Worm (Caenorhabditis elegans) whole organism, L4 larva: ENCODE data around the gene sri-31.

Experiments used
- D1046.2 ChIP-seq: fragments of 200-800 bp; sonication (Bioruptor generic); IDR thresholded peaks from 2 replicates; pipeline ENCODE4 v1.3.6; 2022; ENCODE audit warnings: missing genetic modification characterization, missing compliant biosample characterization
- F10B5.3 ChIP-seq: sonication (generic microtip); optimal IDR thresholded peaks from 2 replicates; lab custom pipeline; 2016; ENCODE audit warnings: mild to moderate bottlenecking, missing genetic modification characterization, missing compliant biosample characterization
- F49E8.2 ChIP-seq: sonication (generic microtip); optimal IDR thresholded peaks from 2 replicates; lab custom pipeline; 2016; ENCODE audit warnings: missing compliant biosample characterization, mild to moderate bottlenecking, missing genetic modification characterization, borderline replicate concordance
- T20F7.1 ChIP-seq: fragments of 200-800 bp; sonication (Bioruptor generic); optimal IDR thresholded peaks from 2 replicates; lab custom pipeline; 2018; ENCODE audit warnings: mild to moderate bottlenecking, missing genetic modification characterization, missing compliant biosample characterization
- Y48G9A.11 ChIP-seq: fragments of 200-800 bp; sonication (Bioruptor generic); IDR thresholded peaks from 2 replicates; pipeline ENCODE4 v1.3.6; 2022; ENCODE audit warnings: missing genetic modification reagents, missing genetic modification characterization, missing compliant biosample characterization
- Y5F2A.4 ChIP-seq: fragments of 200-800 bp; sonication (Bioruptor generic); optimal IDR thresholded peaks from 2 replicates; lab custom pipeline; 2018; ENCODE audit warnings: mild to moderate bottlenecking, missing genetic modification characterization, missing compliant biosample characterization
- ZK337.2 ChIP-seq: fragments of 200-800 bp; sonication (Bioruptor generic); IDR thresholded peaks from 2 replicates; pipeline ENCODE4 v1.3.6; 2022; ENCODE audit warnings: missing genetic modification reagents, missing genetic modification characterization, missing compliant biosample characterization
- aly-2 ChIP-seq: sonication (generic microtip); optimal IDR thresholded peaks from 2 replicates; lab custom pipeline; 2018; ENCODE audit warnings: missing biosample characterization, missing genetic modification characterization
- attf-4 ChIP-seq: sonication (generic microtip); optimal IDR thresholded peaks from 3 replicates; lab custom pipeline; 2017; ENCODE audit warnings: missing biosample characterization, missing genetic modification characterization
- ceh-20 ChIP-seq: fragments of 200-800 bp; sonication (Bioruptor generic); IDR thresholded peaks from 2 replicates; pipeline ENCODE4 v1.3.6; 2022; ENCODE audit warnings: missing genetic modification reagents, missing genetic modification characterization, missing compliant biosample characterization
- ceh-44 ChIP-seq: fragments of 200-800 bp; sonication (Bioruptor generic); IDR thresholded peaks from 2 replicates; pipeline ENCODE4 v1.3.6; 2022; ENCODE audit warnings: missing genetic modification reagents, missing genetic modification characterization, missing compliant biosample characterization
- ceh-62 ChIP-seq: sonication (generic microtip); optimal IDR thresholded peaks from 2 replicates; lab custom pipeline; 2017; ENCODE audit warnings: missing biosample characterization, missing genetic modification characterization
- ces-1 ChIP-seq: fragments of 150-350 bp; sonication (generic microtip); optimal IDR thresholded peaks from 4 replicates; lab custom pipeline; 2014; ENCODE audit warnings: missing biosample characterization, missing genetic modification reagents, missing genetic modification characterization
- daf-8 ChIP-seq: fragments of 200-800 bp; sonication (Bioruptor generic); IDR thresholded peaks from 2 replicates; pipeline ENCODE4 v1.3.6; 2022; ENCODE audit warnings: missing genetic modification characterization, missing compliant biosample characterization
- dmd-8 ChIP-seq: fragments of 200-800 bp; sonication (Bioruptor generic); IDR thresholded peaks from 2 replicates; pipeline ENCODE4 v1.3.6; 2022; ENCODE audit warnings: missing genetic modification characterization, missing compliant biosample characterization
- dmd-9 ChIP-seq: fragments of 200-800 bp; sonication (Bioruptor generic); IDR thresholded peaks from 2 replicates; pipeline ENCODE4 v1.3.6; 2022; ENCODE audit warnings: missing genetic modification reagents, missing genetic modification characterization, missing compliant biosample characterization
- dve-1 ChIP-seq: sonication (generic microtip); optimal IDR thresholded peaks from 2 replicates; lab custom pipeline; 2017; ENCODE audit warnings: antibody characterized with exemption, mild to moderate bottlenecking, missing genetic modification characterization, missing compliant biosample characterization; ENCODE audit not compliant: insufficient read depth
- egl-27 ChIP-seq: sonication (generic microtip); optimal IDR thresholded peaks from 3 replicates; lab custom pipeline; 2017; ENCODE audit warnings: missing biosample characterization, missing genetic modification reagents, missing genetic modification characterization
- fkh-10 ChIP-seq: fragments of 150-350 bp; optimal IDR thresholded peaks from 2 replicates; lab custom pipeline; 2014; ENCODE audit warnings: missing biosample characterization, missing genetic modification reagents, missing genetic modification characterization
- fos-1 ChIP-seq: fragments of 150-350 bp; optimal IDR thresholded peaks from 2 replicates; lab custom pipeline; 2014; ENCODE audit warnings: missing biosample characterization, missing genetic modification characterization
- gei-8 ChIP-seq: fragments of 200-800 bp; sonication (Bioruptor generic); optimal IDR thresholded peaks from 2 replicates; lab custom pipeline; 2018; ENCODE audit warnings: mild to moderate bottlenecking, missing genetic modification characterization, missing compliant biosample characterization
- hlh-30 ChIP-seq: sonication (generic microtip); optimal IDR thresholded peaks from 2 replicates; lab custom pipeline; 2017; ENCODE audit warnings: antibody characterized with exemption, mild to moderate bottlenecking, missing genetic modification characterization, missing compliant biosample characterization; ENCODE audit not compliant: insufficient read depth
- hmg-1.1 ChIP-seq: fragments of 200-800 bp; sonication (Bioruptor generic); IDR thresholded peaks from 2 replicates; pipeline ENCODE4 v1.3.6; 2022; ENCODE audit warnings: missing genetic modification reagents, missing genetic modification characterization, missing compliant biosample characterization
- lim-7 ChIP-seq: fragments of 200-800 bp; sonication (Bioruptor generic); IDR thresholded peaks from 2 replicates; pipeline ENCODE4 v1.3.6; 2022; ENCODE audit warnings: missing genetic modification characterization, missing compliant biosample characterization
- lin-1 ChIP-seq: fragments of 200-800 bp; sonication (Bioruptor generic); IDR thresholded peaks from 2 replicates; pipeline ENCODE4 v1.3.6; 2022; ENCODE audit warnings: missing genetic modification reagents, missing genetic modification characterization, missing compliant biosample characterization
- lin-13 ChIP-seq: fragments of 150-350 bp; optimal IDR thresholded peaks from 2 replicates; lab custom pipeline; 2014; ENCODE audit warnings: missing biosample characterization, missing genetic modification reagents, missing genetic modification characterization
- lin-15B ChIP-seq: fragments of 150-350 bp; sonication (generic microtip); optimal IDR thresholded peaks from 3 replicates; lab custom pipeline; 2014; ENCODE audit warnings: missing biosample characterization, missing genetic modification characterization
- lin-39 ChIP-seq: fragments of 150-350 bp; optimal IDR thresholded peaks from 2 replicates; lab custom pipeline; 2014; ENCODE audit warnings: missing biosample characterization, missing genetic modification reagents, missing genetic modification characterization
- lir-3 ChIP-seq: sonication (generic microtip); optimal IDR thresholded peaks from 2 replicates; lab custom pipeline; 2016; ENCODE audit warnings: mild to moderate bottlenecking, missing genetic modification characterization, missing compliant biosample characterization
- madf-5 ChIP-seq, 2 experiments: fragments of 200-800 bp; sonication (Bioruptor generic); IDR thresholded peaks; 2 replicates each; pipeline ENCODE4 v1.3.6; 2022; ENCODE audit warnings: missing compliant biosample characterization in 2 of 2, missing genetic modification characterization in 2 of 2
- madf-9 ChIP-seq: fragments of 200-800 bp; sonication (Bioruptor generic); conservative IDR thresholded peaks from 2 replicates; pipeline ENCODE4 v1.3.6; 2022; ENCODE audit warnings: missing genetic modification reagents, missing genetic modification characterization, missing compliant biosample characterization
- mdt-29 ChIP-seq: fragments of 200-800 bp; sonication (Bioruptor generic); IDR thresholded peaks from 2 replicates; pipeline ENCODE4 v1.3.6; 2022; ENCODE audit warnings: missing genetic modification reagents, missing genetic modification characterization, missing compliant biosample characterization
- mes-2 ChIP-seq: sonication (generic microtip); optimal IDR thresholded peaks from 2 replicates; lab custom pipeline; 2016; ENCODE audit warnings: missing genotype, mild to moderate bottlenecking, missing genetic modification characterization, missing compliant biosample characterization; ENCODE audit not compliant: poor library complexity, severe bottlenecking
- mxl-2 ChIP-seq: fragments of 200-800 bp; sonication (Bioruptor generic); conservative IDR thresholded peaks from 2 replicates; pipeline ENCODE4 v1.3.6; 2022; ENCODE audit warnings: missing genetic modification reagents, missing genetic modification characterization, missing compliant biosample characterization
- nhr-11 ChIP-seq: fragments of 150-350 bp; optimal IDR thresholded peaks from 2 replicates; lab custom pipeline; 2014; ENCODE audit warnings: missing biosample characterization, missing genetic modification characterization
- nhr-41 ChIP-seq: fragments of 200-800 bp; sonication (Bioruptor generic); IDR thresholded peaks from 2 replicates; pipeline ENCODE4 v1.3.6; 2022; ENCODE audit warnings: missing genetic modification reagents, missing genetic modification characterization, missing compliant biosample characterization
- nhr-42 ChIP-seq: fragments of 200-800 bp; sonication (Bioruptor generic); IDR thresholded peaks from 2 replicates; pipeline ENCODE4 v1.3.6; 2022; ENCODE audit warnings: missing genetic modification characterization, missing compliant biosample characterization
- nhr-48 ChIP-seq: sonication (generic microtip); optimal IDR thresholded peaks from 2 replicates; lab custom pipeline; 2016; ENCODE audit warnings: mild to moderate bottlenecking, missing genetic modification characterization, missing compliant biosample characterization
- nhr-76 ChIP-seq: fragments of 150-350 bp; optimal IDR thresholded peaks from 2 replicates; lab custom pipeline; 2014; ENCODE audit warnings: missing biosample characterization, missing genetic modification characterization
- nhr-77 ChIP-seq: fragments of 150-350 bp; optimal IDR thresholded peaks from 2 replicates; lab custom pipeline; 2014; ENCODE audit warnings: missing biosample characterization, missing genetic modification characterization
- pha-4 ChIP-seq, 2 experiments: fragments of 150-350 bp in 1 of 2; fragments of 200-800 bp in 1 of 2; sonication (Bioruptor generic) in 1 of 2; IDR thresholded peaks in 1 of 2; optimal IDR thresholded peaks in 1 of 2; 2 replicates each; pipeline versions ENCODE4 v1.3.6 to Lab custom; 2014 to 2022; ENCODE audit warnings: missing genetic modification characterization in 2 of 2, missing genetic modification reagents in 2 of 2, missing biosample characterization in 1 of 2, missing compliant biosample characterization in 1 of 2
- rbr-2 ChIP-seq: sonication (generic microtip); optimal IDR thresholded peaks from 2 replicates; lab custom pipeline; 2016; ENCODE audit warnings: missing genotype, missing genetic modification characterization, missing compliant biosample characterization
- snpc-4 ChIP-seq: fragments of 150-350 bp; optimal IDR thresholded peaks from 2 replicates; lab custom pipeline; 2014; ENCODE audit warnings: missing biosample characterization, missing genetic modification characterization
- tra-1 ChIP-seq: fragments of 200-800 bp; sonication (Bioruptor generic); IDR thresholded peaks from 2 replicates; pipeline ENCODE4 v1.3.6; 2022; ENCODE audit warnings: missing genetic modification reagents, missing genetic modification characterization, missing compliant biosample characterization
- unc-130 ChIP-seq: sonication (generic microtip); optimal IDR thresholded peaks from 2 replicates; lab custom pipeline; 2016; ENCODE audit warnings: missing genetic modification reagents, missing genetic modification characterization, missing compliant biosample characterization
- zfp-2 ChIP-seq: sonication (generic microtip); optimal IDR thresholded peaks from 2 replicates; lab custom pipeline; 2016; ENCODE audit warnings: mild to moderate bottlenecking, missing genetic modification characterization, missing compliant biosample characterization
- zfp-3 ChIP-seq: fragments of 200-800 bp; sonication (Bioruptor generic); conservative IDR thresholded peaks from 2 replicates; pipeline ENCODE4 v1.3.6; 2022; ENCODE audit warnings: missing genetic modification reagents, missing genetic modification characterization, missing compliant biosample characterization
- zip-11 ChIP-seq: fragments of 200-800 bp; sonication (Bioruptor generic); IDR thresholded peaks from 2 replicates; pipeline ENCODE4 v1.3.6; 2022; ENCODE audit warnings: missing genetic modification characterization, missing compliant biosample characterization
- zip-2 ChIP-seq: fragments of 150-350 bp; optimal IDR thresholded peaks from 2 replicates; lab custom pipeline; 2014; ENCODE audit warnings: missing biosample characterization, missing genetic modification characterization
- ztf-11 ChIP-seq: fragments of 150-350 bp; optimal IDR thresholded peaks from 2 replicates; lab custom pipeline; 2014; ENCODE audit warnings: missing biosample characterization, missing genetic modification characterization
- ztf-7 ChIP-seq: fragments of 150-350 bp; optimal IDR thresholded peaks from 2 replicates; lab custom pipeline; 2014; ENCODE audit warnings: missing biosample characterization, missing genetic modification characterization

sri-31 gene

ce11 chrII:3062222-3062621 lies 11.4 kb downstream of the sri-31 start (continued):
- TF ChIP-seq madf-9 (GFP tag; lab: Robert Waterston, UW) (peak; percentile 79), nhr-76 (tag; lab: Kevin White, UChicago) (no peak), F10B5.3 (tag; lab: Kevin White, UChicago) (no peak), unc-130 (peak; percentile 54), attf-4 (tag; lab: Kevin White, UChicago) (no peak), mxl-2 (GFP tag; lab: Robert Waterston, UW) (no peak), zfp-2 (tag; lab: Kevin White, UChicago) (no peak), tra-1 (GFP tag; lab: Robert Waterston, UW) (peak; percentile 67; the same call in 1 of the 2 replicates), zfp-3 (peak; percentile 69; the same call in 1 of the 2 replicates), hlh-30 (tag; lab: Kevin White, UChicago) (peak; percentile 69), lin-39 (tag; lab: Kevin White, UChicago) (no peak), madf-5 (GFP tag; IDR thresholded peaks at IDR 0.05; lab: Robert Waterston, UW) (peak; percentile 68 to 84; a peak in 2 of 4 replicates), fos-1 (tag; lab: Kevin White, UChicago) (no peak), ces-1 (no peak), fkh-10 (GFP tag; lab: Kevin White, UChicago) (no peak), lir-3 (tag; lab: Kevin White, UChicago) (peak; percentile 19), daf-8 (GFP tag; lab: Robert Waterston, UW) (no peak), dmd-8 (GFP tag; lab: Robert Waterston, UW) (peak; percentile 85), D1046.2 (peak; percentile 73; the same call in 1 of the 2 replicates), mes-2 (tag; lab: Kevin White, UChicago) (peak; percentile 69), ceh-44 (GFP tag; lab: Robert Waterston, UW) (peak; percentile 74; the same call in 1 of the 2 replicates), lin-1 (GFP tag; lab: Robert Waterston, UW) (peak; percentile 83), pha-4 (GFP tag; IDR thresholded peaks at IDR 0.05; lab: Robert Waterston, UW) (peak; percentile 75; the same call in 1 of the 2 replicates), pha-4 (tag; optimal IDR thresholded peaks at IDR 0.05; lab: Kevin White, UChicago) (no peak), zip-11 (no peak), T20F7.1 (GFP tag; lab: Kevin White, UChicago) (no peak), zip-2 (tag; lab: Kevin White, UChicago) (peak; percentile 72), ztf-11 (no peak), ZK337.2 (no peak), nhr-77 (tag; lab: Kevin White, UChicago) (no peak), snpc-4 (tag; lab: Kevin White, UChicago) (no peak), nhr-48 (tag; lab: Kevin White, UChicago) (peak; percentile 14), lin-13 (GFP tag; lab: Kevin White, UChicago) (peak; percentile 50), nhr-11 (tag; lab: Kevin White, UChicago) (no peak), lin-15B (tag; lab: Kevin White, UChicago) (no peak), hmg-1.1 (GFP tag; lab: Robert Waterston, UW) (peak; percentile 50), ztf-7 (tag; lab: Kevin White, UChicago) (no peak), ceh-62 (no peak), gei-8 (no peak), lim-7 (GFP tag; lab: Robert Waterston, UW) (no peak; the same call in 1 of the 2 replicates), nhr-42 (GFP tag; lab: Robert Waterston, UW) (peak; percentile 72; the same call in 1 of the 2 replicates), aly-2 (tag; lab: Kevin White, UChicago) (no peak), dmd-9 (GFP tag; lab: Robert Waterston, UW) (no peak), rbr-2 (no peak), egl-27 (tag; lab: Kevin White, UChicago) (no peak), ceh-20 (GFP tag; lab: Robert Waterston, UW) (peak; percentile 51; the same call in 1 of the 2 replicates), Y48G9A.11 (GFP tag; lab: Robert Waterston, UW) (peak; percentile 78), Y5F2A.4 (no peak), mdt-29 (peak; percentile 65; the same call in 1 of the 2 replicates), F49E8.2 (tag; lab: Kevin White, UChicago) (peak; percentile 15), dve-1 (tag; lab: Kevin White, UChicago) (peak; percentile 65), nhr-41 (GFP tag; lab: Robert Waterston, UW) (0 out of 2 replicates have a peak, but pooled peaks have one; percentile 43)
